Fruit fly (Drosophila melanogaster) whole organism, embryonic: ENCODE results near the gene dsd.

Experiments
- Antp ChIP-seq: fragments of 200-800 bp; sonication (Bioruptor generic); optimal IDR thresholded peaks from 3 replicates; lab custom pipeline; 2016; ENCODE audit warnings: missing biosample characterization, missing genetic modification characterization
- Atf3 ChIP-seq: fragments of 200-800 bp; sonication (Bioruptor generic); optimal IDR thresholded peaks from 3 replicates; lab custom pipeline; 2016; ENCODE audit warnings: missing biosample characterization, missing genetic modification characterization
- C15 ChIP-seq: fragments of 200-800 bp; sonication (Bioruptor generic); IDR thresholded peaks from 3 replicates; pipeline ENCODE4 v1.3.6; 2022; ENCODE audit warnings: missing biosample characterization, missing genetic modification characterization
- CG11093 ChIP-seq: fragments of 200-800 bp; sonication (Bioruptor generic); IDR thresholded peaks from 3 replicates; pipeline ENCODE4 v1.3.6; 2022; ENCODE audit warnings: missing biosample characterization, missing genetic modification characterization
- CG11560 ChIP-seq: fragments of 200-800 bp; sonication (Bioruptor generic); IDR thresholded peaks from 3 replicates; pipeline ENCODE4 v1.3.6; 2022; ENCODE audit warnings: missing biosample characterization, missing genetic modification characterization
- CG1233 ChIP-seq: fragments of 200-800 bp; sonication (Bioruptor generic); optimal IDR thresholded peaks from 4 replicates; lab custom pipeline; 2018; ENCODE audit warnings: missing biosample characterization, mild to moderate bottlenecking, missing genetic modification characterization
- CG18599 ChIP-seq: fragments of 200-800 bp; sonication (Bioruptor generic); optimal IDR thresholded peaks from 3 replicates; lab custom pipeline; 2017; ENCODE audit warnings: missing biosample characterization, missing genetic modification characterization, mild to moderate bottlenecking, moderate library complexity, missing genetic modification reagents
- CG32532 ChIP-seq: fragments of 200-800 bp; sonication (Bioruptor generic); IDR thresholded peaks from 2 replicates; pipeline ENCODE4 v1.3.6; 2022; ENCODE audit warnings: missing biosample characterization, missing genetic modification characterization
- CG34422 ChIP-seq: fragments of 200-800 bp; sonication (Bioruptor generic); IDR thresholded peaks from 3 replicates; pipeline ENCODE4 v1.3.6; 2022; ENCODE audit warnings: missing biosample characterization, missing genetic modification characterization
- CG4404 ChIP-seq: fragments of 200-800 bp; sonication (Bioruptor generic); IDR thresholded peaks from 2 replicates; pipeline ENCODE4 v1.3.6; 2022; ENCODE audit warnings: missing biosample characterization, missing genetic modification characterization
- CG5953 ChIP-seq: fragments of 200-800 bp; sonication (Bioruptor generic); IDR thresholded peaks from 2 replicates; pipeline ENCODE4 v1.3.6; 2022; ENCODE audit warnings: missing biosample characterization, missing genetic modification characterization
- CG6654 ChIP-seq: fragments of 200-800 bp; sonication (Bioruptor generic); optimal IDR thresholded peaks from 2 replicates; lab custom pipeline; 2017; ENCODE audit warnings: missing biosample characterization, mild to moderate bottlenecking, missing genetic modification characterization
- CG7839 ChIP-seq: fragments of 200-800 bp; sonication (Bioruptor generic); optimal IDR thresholded peaks from 3 replicates; lab custom pipeline; 2018; ENCODE audit warnings: missing biosample characterization, mild to moderate bottlenecking, missing genetic modification characterization, moderate library complexity
- CG7928 ChIP-seq: fragments of 200-800 bp; sonication (Bioruptor generic); optimal IDR thresholded peaks from 2 replicates; lab custom pipeline; 2017; ENCODE audit warnings: missing biosample characterization, mild to moderate bottlenecking, missing genetic modification characterization
- CG7987 ChIP-seq: fragments of 200-800 bp; sonication (Bioruptor generic); optimal IDR thresholded peaks from 2 replicates; lab custom pipeline; 2018; ENCODE audit warnings: missing biosample characterization, mild to moderate bottlenecking, missing genetic modification characterization, moderate library complexity
- CG8281 ChIP-seq: fragments of 200-800 bp; sonication (Bioruptor generic); optimal IDR thresholded peaks from 2 replicates; lab custom pipeline; 2018; ENCODE audit warnings: missing biosample characterization, mild to moderate bottlenecking, missing genetic modification characterization, moderate library complexity
- CG8290 ChIP-seq, 3 experiments: fragments of 200-800 bp; sonication (Bioruptor generic); optimal IDR thresholded peaks; 2 replicates each; lab custom pipeline; 2016 to 2019; ENCODE audit warnings: missing biosample characterization in 3 of 3, missing genetic modification characterization in 3 of 3, mild to moderate bottlenecking in 2 of 3, moderate library complexity in 1 of 3
- CG8478 ChIP-seq: fragments of >200 bp; optimal IDR thresholded peaks from 2 replicates; lab custom pipeline; 2018
- CTCF ChIP-seq: fragments of 200-800 bp; sonication (Bioruptor generic); optimal IDR thresholded peaks from 2 replicates; lab custom pipeline; 2017; ENCODE audit warnings: missing biosample characterization, mild to moderate bottlenecking, missing genetic modification characterization, moderate library complexity
- D ChIP-seq, 2 experiments: fragments of 200-800 bp in 1 of 2; fragments of >200 bp in 1 of 2; sonication (Bioruptor generic) in 1 of 2; optimal IDR thresholded peaks; 2 replicates in 1 of 2; 3 replicates in 1 of 2; lab custom pipeline; 2017; ENCODE audit warnings: mild to moderate bottlenecking in 1 of 2, missing biosample characterization in 1 of 2, missing genetic modification characterization in 1 of 2, missing genetic modification reagents in 1 of 2
- Dad ChIP-seq: fragments of 200-800 bp; sonication (Bioruptor generic); optimal IDR thresholded peaks from 3 replicates; lab custom pipeline; 2016; ENCODE audit warnings: missing biosample characterization, missing genetic modification characterization
- Dip2 ChIP-seq: fragments of 200-800 bp; sonication (Bioruptor generic); IDR thresholded peaks from 2 replicates; pipeline ENCODE4 v1.3.6; 2022; ENCODE audit warnings: missing biosample characterization, missing genetic modification characterization
- Doc3 ChIP-seq: fragments of 200-800 bp; sonication (Bioruptor generic); IDR thresholded peaks from 3 replicates; pipeline ENCODE4 v1.3.6; 2022; ENCODE audit warnings: missing biosample characterization, missing genetic modification characterization; ENCODE audit not compliant: partially characterized antibody
- Dref ChIP-seq: fragments of 200-800 bp; sonication (Bioruptor generic); IDR thresholded peaks from 2 replicates; pipeline ENCODE4 v1.3.6; 2022; ENCODE audit warnings: missing biosample characterization, missing genetic modification characterization
- ERR ChIP-seq: fragments of 200-800 bp; sonication (Bioruptor generic); optimal IDR thresholded peaks from 2 replicates; lab custom pipeline; 2016; ENCODE audit warnings: missing biosample characterization, missing genetic modification characterization
- Ets97D ChIP-seq: fragments of 200-800 bp; sonication (Bioruptor generic); optimal IDR thresholded peaks from 3 replicates; lab custom pipeline; 2016; ENCODE audit warnings: missing biosample characterization, missing genetic modification characterization
- Fer3 ChIP-seq: fragments of 200-800 bp; sonication (Bioruptor generic); optimal IDR thresholded peaks from 2 replicates; lab custom pipeline; 2018; ENCODE audit warnings: missing biosample characterization, mild to moderate bottlenecking, missing genetic modification characterization, moderate library complexity
- Gug ChIP-seq: fragments of 200-800 bp; sonication (Bioruptor generic); IDR thresholded peaks from 4 replicates; pipeline ENCODE4 v1.3.6; 2022; ENCODE audit warnings: missing biosample characterization, missing genetic modification characterization
- Med ChIP-seq: fragments of 200-800 bp; sonication (Bioruptor generic); peaks from one replicate; lab custom pipeline; 2016; ENCODE audit warnings: missing biosample characterization, missing genetic modification characterization, mild to moderate bottlenecking, inconsistent platforms, moderate library complexity
- Myb ChIP-seq: fragments of 200-800 bp; sonication (Bioruptor generic); optimal IDR thresholded peaks from 2 replicates; lab custom pipeline; 2016; ENCODE audit warnings: missing biosample characterization, missing genetic modification characterization
- Pdp1 ChIP-seq, 2 experiments: fragments of 200-800 bp; sonication (Bioruptor generic); optimal IDR thresholded peaks; 3 replicates each; lab custom pipeline; 2016; ENCODE audit warnings: missing biosample characterization in 2 of 2, missing genetic modification characterization in 2 of 2, mild to moderate bottlenecking in 1 of 2, moderate library complexity in 1 of 2
- Ptx1 ChIP-seq: fragments of 200-800 bp; sonication (Bioruptor generic); IDR thresholded peaks from 2 replicates; pipeline ENCODE4 v1.3.6; 2022; ENCODE audit warnings: missing biosample characterization, missing genetic modification characterization
- Six4 ChIP-seq: fragments of 200-800 bp; sonication (Bioruptor generic); optimal IDR thresholded peaks from 2 replicates; lab custom pipeline; 2016; ENCODE audit warnings: missing biosample characterization, missing genetic modification characterization
- Sry-δ ChIP-seq: fragments of 200-800 bp; sonication (Bioruptor generic); optimal IDR thresholded peaks from 2 replicates; lab custom pipeline; 2016; ENCODE audit warnings: missing biosample characterization, missing genetic modification characterization
- ara ChIP-seq: fragments of 200-800 bp; sonication (Bioruptor generic); IDR thresholded peaks from 2 replicates; pipeline ENCODE4 v1.3.6; 2022; ENCODE audit warnings: missing biosample characterization, missing genetic modification characterization
- ase ChIP-seq: fragments of 200-800 bp; sonication (Bioruptor generic); IDR thresholded peaks from 3 replicates; pipeline ENCODE4 v1.3.6; 2022; ENCODE audit warnings: missing biosample characterization, missing genetic modification characterization
- bcd ChIP-seq: fragments of 200-800 bp; sonication (Bioruptor generic); optimal IDR thresholded peaks from 2 replicates; lab custom pipeline; 2017; ENCODE audit warnings: missing biosample characterization, mild to moderate bottlenecking, missing genetic modification characterization
- bsh ChIP-seq, 2 experiments: fragments of 200-800 bp; sonication (Bioruptor generic); optimal IDR thresholded peaks; 2 replicates each; lab custom pipeline; 2017 to 2018; ENCODE audit warnings: mild to moderate bottlenecking in 2 of 2, missing biosample characterization in 2 of 2, missing genetic modification characterization in 2 of 2, moderate library complexity in 1 of 2
- chn ChIP-seq: fragments of 200-800 bp; sonication (Bioruptor generic); optimal IDR thresholded peaks from 2 replicates; lab custom pipeline; 2016; ENCODE audit warnings: missing biosample characterization, missing genetic modification characterization
- croc ChIP-seq: fragments of 200-800 bp; sonication (Bioruptor generic); conservative IDR thresholded peaks from 3 replicates; pipeline ENCODE4 v1.3.6; 2022; ENCODE audit warnings: missing biosample characterization, missing genetic modification characterization
- da ChIP-seq: fragments of 200-800 bp; sonication (Bioruptor generic); optimal IDR thresholded peaks from 2 replicates; lab custom pipeline; 2016; ENCODE audit warnings: missing biosample characterization, missing genetic modification characterization
- danr ChIP-seq: fragments of 200-800 bp; sonication (Bioruptor generic); IDR thresholded peaks from 2 replicates; pipeline ENCODE4 v1.3.6; 2022; ENCODE audit warnings: missing biosample characterization, missing genetic modification characterization
- gsb-n ChIP-seq: fragments of 200-800 bp; sonication (Bioruptor generic); optimal IDR thresholded peaks from 3 replicates; lab custom pipeline; 2018; ENCODE audit warnings: missing biosample characterization, mild to moderate bottlenecking, missing genetic modification characterization
- hb ChIP-seq: fragments of 200-800 bp; sonication (Bioruptor generic); IDR thresholded peaks from 3 replicates; pipeline ENCODE4 v1.3.6; 2022; ENCODE audit warnings: missing biosample characterization, missing genetic modification characterization; ENCODE audit not compliant: partially characterized antibody
- hbn ChIP-seq: fragments of 200-800 bp; sonication (Bioruptor generic); IDR thresholded peaks from 2 replicates; pipeline ENCODE4 v1.3.6; 2022; ENCODE audit warnings: missing biosample characterization, missing genetic modification characterization; ENCODE audit not compliant: partially characterized antibody
- inv ChIP-seq: fragments of 200-800 bp; sonication (Bioruptor generic); IDR thresholded peaks from 2 replicates; pipeline ENCODE4 v1.3.6; 2022; ENCODE audit warnings: missing biosample characterization, missing genetic modification characterization; ENCODE audit not compliant: partially characterized antibody
- ken ChIP-seq: fragments of 200-800 bp; sonication (Bioruptor generic); IDR thresholded peaks from 3 replicates; pipeline ENCODE4 v1.3.6; 2022; ENCODE audit warnings: missing biosample characterization, missing genetic modification characterization
- luna ChIP-seq: fragments of 200-800 bp; sonication (Bioruptor generic); optimal IDR thresholded peaks from 2 replicates; lab custom pipeline; 2016; ENCODE audit warnings: missing biosample characterization, missing genetic modification characterization
- pros ChIP-seq: fragments of 200-800 bp; sonication (Bioruptor generic); optimal IDR thresholded peaks from 3 replicates; lab custom pipeline; 2019; ENCODE audit warnings: missing biosample characterization, mild to moderate bottlenecking, missing genetic modification characterization, moderate library complexity
- so ChIP-seq: fragments of 200-800 bp; sonication (Bioruptor generic); IDR thresholded peaks from 3 replicates; pipeline ENCODE4 v1.3.6; 2022; ENCODE audit warnings: missing biosample characterization, missing genetic modification characterization
- tap ChIP-seq: fragments of 200-800 bp; optimal IDR thresholded peaks from 3 replicates; lab custom pipeline; 2019; ENCODE audit warnings: missing biosample characterization, mild to moderate bottlenecking, missing genetic modification characterization, moderate library complexity

dsd gene

DNA sequence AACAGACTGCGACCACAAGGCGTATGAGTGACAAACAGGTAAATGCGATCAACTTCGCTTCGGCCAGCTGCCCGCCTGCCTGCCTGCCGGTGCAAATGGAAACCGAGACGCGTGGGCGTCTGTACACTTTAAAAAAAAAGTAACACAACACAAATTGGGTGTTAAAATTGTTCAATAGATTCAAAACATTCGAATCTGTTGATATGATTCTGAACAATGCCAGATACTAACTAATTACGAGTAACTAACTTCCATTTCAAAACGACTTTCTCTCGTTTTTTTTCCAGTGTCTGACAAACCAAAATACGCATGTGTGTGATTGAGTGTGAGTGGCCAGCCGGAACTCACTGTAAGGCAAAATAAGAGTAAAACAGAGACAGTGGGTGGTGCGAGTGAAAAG is 37.5 kb downstream of the dsd start (continued):
- peak; percentile 93 for TF ChIP-seq so
- peak; percentile 79 to 85 for TF ChIP-seq Pdp1 (GFP tag; optimal IDR thresholded peaks at IDR 0.05; lab: Kevin White, UChicago)
- TF ChIP-seq tap (tag; lab: Kevin White, UChicago): peak; percentile 90
- TF ChIP-seq gsb-n (tag; lab: Kevin White, UChicago): no peak
- TF ChIP-seq Gug (GFP tag; lab: Robert Waterston, UW): peak; percentile 78
- TF ChIP-seq Med (GFP tag; lab: Kevin White, UChicago): peak; percentile 99
- TF ChIP-seq C15 (GFP tag; lab: Robert Waterston, UW): peak; percentile 76; the same call in 2 of the 3 replicates
- TF ChIP-seq da (GFP tag; lab: Kevin White, UChicago): peak; percentile 63
- TF ChIP-seq Ptx1: peak; percentile 95
- TF ChIP-seq Six4: peak; percentile 83
- TF ChIP-seq ERR (GFP tag; lab: Kevin White, UChicago): peak; percentile 88
- peak; percentile 93 for TF ChIP-seq CG7839 (tag; lab: Kevin White, UChicago)
- TF ChIP-seq CG1233 (GFP tag; lab: Kevin White, UChicago): peak; percentile 84
- no peak for TF ChIP-seq CG8478
- no peak for TF ChIP-seq Dip2 (GFP tag; lab: Robert Waterston, UW)
- TF ChIP-seq Dad (GFP tag; lab: Kevin White, UChicago): peak; percentile 90
- peak; percentile 67 for TF ChIP-seq Ets97D (GFP tag; lab: Kevin White, UChicago)
- peak; percentile 76 for TF ChIP-seq CG7987 (GFP tag; lab: Kevin White, UChicago)
- peak; percentile 91 for TF ChIP-seq CG34422
- no peak; the same call in 2 of the 3 replicates for TF ChIP-seq CG11560 (tag; lab: Robert Waterston, UW)
- TF ChIP-seq bcd (GFP tag; lab: Kevin White, UChicago): peak; percentile 90
- TF ChIP-seq inv: no peak
- TF ChIP-seq CG5953: peak; percentile 84
- no peak for TF ChIP-seq pros (GFP tag; lab: Kevin White, UChicago)
- TF ChIP-seq Doc3: no peak
- peak; percentile 92 for TF ChIP-seq Fer3 (tag; lab: Kevin White, UChicago)
- peak; percentile 74 for TF ChIP-seq ken
- peak; percentile 59 for TF ChIP-seq CG8290 (GFP tag; optimal IDR thresholded peaks at IDR 0.05; lab: Kevin White, UChicago)
- peak in 1 of 2 experiments; percentile 72 for TF ChIP-seq CG8290 (tag; optimal IDR thresholded peaks at IDR 0.05; lab: Kevin White, UChicago)
- peak; percentile 44 for TF ChIP-seq CG6654 (GFP tag; lab: Kevin White, UChicago)
- peak; percentile 42 for TF ChIP-seq Atf3 (GFP tag; lab: Kevin White, UChicago)
- TF ChIP-seq ara (GFP tag; lab: Robert Waterston, UW): peak; percentile 81
- TF ChIP-seq D (optimal IDR thresholded peaks at IDR 0.05; lab: Kevin White, UChicago): no peak
- peak; percentile 68 for TF ChIP-seq D (GFP tag; optimal IDR thresholded peaks at IDR 0.05; lab: Kevin White, UChicago)
- TF ChIP-seq CG8281 (tag; lab: Kevin White, UChicago): peak; percentile 71
- TF ChIP-seq Antp (GFP tag; lab: Kevin White, UChicago): peak; percentile 87
- TF ChIP-seq CTCF: peak; percentile 51
- TF ChIP-seq luna (GFP tag; lab: Kevin White, UChicago): peak; percentile 86
- peak; percentile 64 for TF ChIP-seq chn (GFP tag; lab: Kevin White, UChicago)
- peak; percentile 67 for TF ChIP-seq croc
- TF ChIP-seq Myb (GFP tag; lab: Kevin White, UChicago): peak; percentile 62
- TF ChIP-seq CG11093 (GFP tag; lab: Robert Waterston, UW): peak; percentile 82
- TF ChIP-seq ase (GFP tag; lab: Robert Waterston, UW): peak; percentile 73; the same call in 2 of the 3 replicates
- peak; percentile 94 for TF ChIP-seq CG32532 (GFP tag; lab: Robert Waterston, UW)
- TF ChIP-seq hb (GFP tag; lab: Robert Waterston, UW): no peak
- TF ChIP-seq Dref (GFP tag; lab: Robert Waterston, UW): no peak
- peak; percentile 88 for TF ChIP-seq danr (GFP tag; lab: Robert Waterston, UW)
- TF ChIP-seq hbn: no peak
- peak; percentile 61 for TF ChIP-seq CG4404 (GFP tag; lab: Robert Waterston, UW)
- peak; percentile 41 to 57 for TF ChIP-seq bsh (GFP tag; optimal IDR thresholded peaks at IDR 0.05; lab: Kevin White, UChicago)
- TF ChIP-seq CG18599 (GFP tag; lab: Kevin White, UChicago): peak; percentile 95
- peak; percentile 64 for TF ChIP-seq Sry-δ (GFP tag; lab: Kevin White, UChicago)
- TF ChIP-seq CG7928 (GFP tag; lab: Kevin White, UChicago): peak; percentile 72
